Worm (Caenorhabditis elegans) whole organism, early embryonic: Measurements from ENCODE around the gene ify-1.

Source experiments
- F13C5.2 ChIP-seq: sonication (generic microtip); optimal IDR thresholded peaks from 2 replicates; lab custom pipeline; 2017; ENCODE audit warnings: mild to moderate bottlenecking, missing genetic modification characterization, inconsistent platforms, missing compliant biosample characterization
- aly-1 ChIP-seq: sonication (generic microtip); optimal IDR thresholded peaks from 2 replicates; lab custom pipeline; 2016; ENCODE audit warnings: missing genetic modification characterization, missing compliant biosample characterization
- ama-1 ChIP-seq: fragments of 150-350 bp; optimal IDR thresholded peaks from 2 replicates; lab custom pipeline; 2014
- hmbx-1 ChIP-seq: sonication (generic microtip); optimal IDR thresholded peaks from 2 replicates; lab custom pipeline; 2016; ENCODE audit warnings: mild to moderate bottlenecking, missing genetic modification characterization, missing compliant biosample characterization
- hnd-1 ChIP-seq: sonication (generic microtip); optimal IDR thresholded peaks from 2 replicates; lab custom pipeline; 2016; ENCODE audit warnings: missing genetic modification characterization, missing compliant biosample characterization
- pes-1 ChIP-seq: fragments of 200-800 bp; sonication (Bioruptor generic); IDR thresholded peaks from 2 replicates; pipeline ENCODE4 v1.3.6; 2022; ENCODE audit warnings: missing genetic modification reagents, missing genetic modification characterization, missing compliant biosample characterization
- scrt-1 ChIP-seq: fragments of 200-800 bp; sonication (Bioruptor generic); IDR thresholded peaks from 2 replicates; pipeline ENCODE4 v1.3.6; 2022; ENCODE audit warnings: missing genetic modification characterization, missing compliant biosample characterization
- tbx-37 ChIP-seq: fragments of 200-800 bp; sonication (Bioruptor generic); conservative IDR thresholded peaks from 2 replicates; pipeline ENCODE4 v1.3.6; 2022; ENCODE audit warnings: missing genetic modification reagents, missing genetic modification characterization, missing compliant biosample characterization

DNA sequence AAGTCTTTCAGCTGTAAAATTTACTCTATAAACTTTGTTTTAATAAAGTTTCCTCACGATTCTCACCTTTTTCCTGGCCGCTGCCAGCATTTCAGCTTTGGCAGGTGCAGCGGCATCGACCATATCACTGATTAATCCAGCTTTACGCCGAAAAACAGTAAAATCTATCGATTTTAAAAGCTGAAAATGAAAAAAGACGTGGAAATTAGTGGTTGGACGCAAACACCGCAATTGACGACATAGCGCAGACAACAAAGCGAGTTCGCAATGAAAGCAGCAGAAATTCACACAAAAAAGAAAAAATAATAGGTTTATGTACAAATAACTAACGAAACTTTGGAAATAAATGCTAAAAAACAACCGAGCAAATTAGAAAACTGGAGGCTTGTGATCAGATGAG is 15.1 kb downstream of the ify-1 start, which contains the start of gene golg-2:
- TF ChIP-seq aly-1 (tag; lab: Kevin White, UChicago) (no peak), ama-1 (lab: Kevin White, UChicago) (no peak), scrt-1 (no peak), hnd-1 (no peak), tbx-37 (GFP tag; lab: Robert Waterston, UW) (no peak), hmbx-1 (tag; lab: Kevin White, UChicago) (no peak), F13C5.2 (tag; lab: Kevin White, UChicago) (no peak), pes-1 (GFP tag; lab: Robert Waterston, UW) (no peak)
